Worm (Caenorhabditis elegans) whole organism, midembryonic: ENCODE data around the gene C23G10.5.

Source experiments
- flt-1 ChIP-seq: fragments of 200-800 bp; sonication (Bioruptor generic); IDR thresholded peaks from 2 replicates; pipeline ENCODE4 v1.3.6; 2022; ENCODE audit warnings: missing genetic modification characterization, missing compliant biosample characterization
- med-1 ChIP-seq: sonication (generic microtip); optimal IDR thresholded peaks from 2 replicates; lab custom pipeline; 2017; ENCODE audit warnings: missing genetic modification characterization, mild to moderate bottlenecking, missing compliant biosample characterization, antibody characterized with exemption, missing genetic modification reagents; ENCODE audit not compliant: insufficient read depth

- no peak for TF ChIP-seq flt-1 (GFP tag; lab: Robert Waterston, UW)
- no peak for TF ChIP-seq med-1 (GFP tag; lab: Kevin White, UChicago)
Measured at ce11 chrIII:6149467-6150072, 41.3 kb upstream of the C23G10.5 start, which contains the start of the genes wht-7 and Y42G9A.1.
